Worm (Caenorhabditis elegans): ENCODE data around the gene pcdr-1.

The pcdr-1 gene

DNA sequence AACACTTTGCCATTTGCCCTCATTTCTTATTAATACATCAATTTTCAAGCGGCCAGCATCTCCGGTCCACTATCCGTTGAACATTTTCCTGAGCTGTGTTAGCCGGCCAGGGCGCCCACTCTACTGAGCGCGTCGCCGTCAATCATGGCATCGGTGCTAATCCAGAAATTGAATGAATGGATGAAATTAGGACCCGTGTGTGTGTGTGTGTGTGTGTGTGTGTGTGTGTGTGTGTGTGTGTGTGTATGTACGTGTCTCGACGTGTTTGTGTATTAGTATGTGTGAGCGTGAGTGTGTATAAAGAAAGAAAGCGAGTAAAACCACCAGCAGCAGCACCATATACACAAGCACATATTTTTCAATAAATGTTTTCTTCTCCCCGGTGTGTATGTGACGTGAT is 13.4 kb upstream of the pcdr-1 start (continued):
- no peak for TF ChIP-seq ztf-4 (tag; optimal IDR thresholded peaks at IDR 0.05)
- peak; percentile 71 for TF ChIP-seq ceh-8 (GFP tag; optimal IDR thresholded peaks at IDR 0.05)

DNA sequence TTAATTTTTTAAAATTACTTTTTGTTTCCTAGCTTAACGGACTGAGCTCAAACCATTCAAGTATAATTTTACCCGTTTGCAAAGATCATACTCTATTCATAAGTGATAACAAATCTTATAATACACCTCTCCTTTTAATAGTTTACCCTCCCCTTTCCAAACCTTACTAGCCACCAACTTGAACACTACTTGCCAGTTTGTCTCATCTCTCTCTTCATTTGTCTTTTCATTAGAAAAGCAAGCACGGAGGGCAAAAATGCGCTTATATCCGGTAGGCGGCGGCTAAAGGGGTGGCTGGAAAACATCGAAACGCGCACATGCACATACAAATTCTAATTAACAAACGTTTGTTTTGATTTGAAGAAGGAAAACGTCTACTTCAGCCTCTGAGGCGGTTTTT is 11.6 kb upstream of the pcdr-1 start:
- TF ChIP-seq efl-3 (GFP tag; optimal IDR thresholded peaks at IDR 0.05) (no peak), snu-23 (GFP tag; optimal IDR thresholded peaks at IDR 0.05) (no peak), zip-4 (GFP tag; optimal IDR thresholded peaks at IDR 0.05) (no peak), lin-14 (GFP tag; optimal IDR thresholded peaks at IDR 0.05) (no peak), nhr-11 (tag; optimal IDR thresholded peaks at IDR 0.05) (no peak), lin-13 (GFP tag; optimal IDR thresholded peaks at IDR 0.05) (no peak), alr-1 (tag; optimal IDR thresholded peaks at IDR 0.05; ENCODE audit: borderline replicate concordance) (no peak), grh-1 (GFP tag; IDR thresholded peaks at IDR 0.05) (no peak), lir-3 (tag; optimal IDR thresholded peaks at IDR 0.05; ENCODE audit: poor library complexity) (no peak), nhr-20 (tag; optimal IDR thresholded peaks at IDR 0.05) (no peak), mep-1 (tag; optimal IDR thresholded peaks at IDR 0.05) (no peak), unc-86 (tag; optimal IDR thresholded peaks at IDR 0.05) (no peak), elt-2 (tag; optimal IDR thresholded peaks at IDR 0.05) (no peak), aha-1 (tag; optimal IDR thresholded peaks at IDR 0.05) (no peak), jun-1 (tag; optimal IDR thresholded peaks at IDR 0.05) (no peak)

DNA sequence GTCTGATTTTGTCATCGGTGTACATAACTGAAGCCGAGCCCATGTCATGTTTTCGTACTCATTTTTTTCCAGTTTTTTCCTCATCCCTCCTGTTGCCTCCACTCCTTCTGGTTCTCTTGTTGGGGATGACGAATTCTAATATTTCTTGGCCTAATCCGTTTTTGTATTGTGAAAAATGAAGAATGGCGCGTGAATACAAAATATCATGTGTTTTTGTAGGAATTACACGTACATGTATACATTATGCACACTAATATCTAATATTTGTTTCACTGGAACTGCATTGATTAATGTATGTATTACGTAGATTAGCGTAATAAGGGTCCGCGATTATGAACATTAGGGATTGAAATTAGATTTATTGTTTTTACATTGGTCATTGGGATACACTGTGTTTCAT is 10.9 kb upstream of the pcdr-1 start:
- TF ChIP-seq pax-3 (tag; optimal IDR thresholded peaks at IDR 0.05) (peak; percentile 59), sox-4 (tag; optimal IDR thresholded peaks at IDR 0.05) (peak; percentile 23), swsn-7 (tag; optimal IDR thresholded peaks at IDR 0.05) (no peak), F16B12.6 (tag; optimal IDR thresholded peaks at IDR 0.05) (no peak), unc-62 (GFP tag; optimal IDR thresholded peaks at IDR 0.05) (no peak), sptf-1 (tag; optimal IDR thresholded peaks at IDR 0.05) (no peak), blmp-1 (tag; optimal IDR thresholded peaks at IDR 0.05) (no peak), mdl-1 (tag; optimal IDR thresholded peaks at IDR 0.05) (no peak), Y116A8C.19 (tag; optimal IDR thresholded peaks at IDR 0.05; ENCODE audit: borderline replicate concordance) (no peak), dsc-1 (tag; optimal IDR thresholded peaks at IDR 0.05) (peak; percentile 90), mef-2 (tag; optimal IDR thresholded peaks at IDR 0.05) (no peak), fkh-10 (GFP tag; optimal IDR thresholded peaks at IDR 0.05) (no peak), fkh-4 (tag; optimal IDR thresholded peaks at IDR 0.05; ENCODE audit: borderline replicate concordance) (peak; percentile 0), ets-5 (GFP tag; IDR thresholded peaks at IDR 0.05) (no peak), isw-1 (GFP tag; IDR thresholded peaks at IDR 0.05) (no peak)

DNA sequence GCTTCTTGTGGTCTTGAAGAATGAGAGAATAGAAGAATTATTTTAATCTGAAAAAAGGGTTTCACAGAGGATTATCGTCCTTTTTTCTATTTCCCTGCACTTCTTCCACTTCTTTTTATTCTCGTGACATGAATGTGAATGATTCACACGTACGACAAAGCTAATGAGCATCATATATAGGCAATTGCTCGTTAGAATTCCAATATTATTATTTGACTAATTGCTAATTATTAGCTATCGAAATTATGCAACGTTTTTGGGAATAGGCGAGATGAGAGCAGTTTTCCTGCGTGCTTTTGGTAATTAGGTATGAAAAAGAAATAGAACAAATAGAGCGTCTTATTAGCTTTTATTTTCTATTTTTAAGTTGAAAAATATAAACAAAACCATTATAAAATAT is 8.8 kb upstream of the pcdr-1 start:
- TF ChIP-seq nhr-47 (tag; optimal IDR thresholded peaks at IDR 0.05): peak; percentile 34
- peak; percentile 95 for TF ChIP-seq dsc-1 (tag; optimal IDR thresholded peaks at IDR 0.05)
- peak; percentile 39 for TF ChIP-seq fkh-8 (tag; optimal IDR thresholded peaks at IDR 0.05)
- peak; percentile 8 for TF ChIP-seq sox-4 (tag; optimal IDR thresholded peaks at IDR 0.05)
- TF ChIP-seq lsy-2 (tag; optimal IDR thresholded peaks at IDR 0.05): peak in 1 of 2 experiments; percentile 6
- peak; percentile 58 for TF ChIP-seq ceh-8 (GFP tag; optimal IDR thresholded peaks at IDR 0.05)
- no peak for TF ChIP-seq blmp-1 (tag; optimal IDR thresholded peaks at IDR 0.05)
- TF ChIP-seq unc-62 (GFP tag; optimal IDR thresholded peaks at IDR 0.05): no peak
- TF ChIP-seq pax-3 (tag; optimal IDR thresholded peaks at IDR 0.05): peak; percentile 23
- no peak for TF ChIP-seq fos-1 (tag; optimal IDR thresholded peaks at IDR 0.05)
- no peak for TF ChIP-seq aly-2 (tag; optimal IDR thresholded peaks at IDR 0.05)
- no peak for TF ChIP-seq skn-1 (tag; optimal IDR thresholded peaks at IDR 0.05)
- peak; percentile 40 for TF ChIP-seq nhr-71 (tag; optimal IDR thresholded peaks at IDR 0.05)
- TF ChIP-seq lin-14 (GFP tag; optimal IDR thresholded peaks at IDR 0.05): peak; percentile 77
- no peak for TF ChIP-seq snu-23 (GFP tag; optimal IDR thresholded peaks at IDR 0.05)
